Worm (Caenorhabditis elegans): ENCODE results near the gene ptp-3.

ce11 chrII:10956793-10957192 lies 18.5 kb upstream of the ptp-3 start, which contains the start of gene R03D7.8:
- TF ChIP-seq nhr-120 (GFP tag; IDR thresholded peaks at IDR 0.05) = no peak
- no peak for TF ChIP-seq hlh-12 (tag; optimal IDR thresholded peaks at IDR 0.05)
- TF ChIP-seq rpc-1 (optimal IDR thresholded peaks at IDR 0.05) = no peak
- TF ChIP-seq rpc-1 (tag; optimal IDR thresholded peaks at IDR 0.05) = no peak
- no peak for TF ChIP-seq zim-3 (tag; optimal IDR thresholded peaks at IDR 0.05)
- no peak for TF ChIP-seq F49E8.2 (tag; optimal IDR thresholded peaks at IDR 0.05; ENCODE audit: insufficient read depth)
- no peak for TF ChIP-seq lir-1 (GFP tag; conservative IDR thresholded peaks at IDR 0.05)
- TF ChIP-seq unc-62 (GFP tag; optimal IDR thresholded peaks at IDR 0.05) = no peak
- no peak for TF ChIP-seq ceh-100 (GFP tag; IDR thresholded peaks at IDR 0.05)
- TF ChIP-seq ama-1 (optimal IDR thresholded peaks at IDR 0.05) = no peak
- no peak for TF ChIP-seq ama-1 (GFP tag; optimal IDR thresholded peaks at IDR 0.05)
- TF ChIP-seq T07F8.4 (tag; optimal IDR thresholded peaks at IDR 0.05) = no peak
- TF ChIP-seq dpff-1 (tag; optimal IDR thresholded peaks at IDR 0.05) = no peak
- no peak for TF ChIP-seq ztf-25 (GFP tag; IDR thresholded peaks at IDR 0.05)
